Worm (Caenorhabditis elegans) whole organism, L4/young adult: ENCODE data around the gene C14A4.7.

ENCODE experiments used
- W03F9.2 ChIP-seq: fragments of 150-350 bp; optimal IDR thresholded peaks from 2 replicates; lab custom pipeline; 2014; ENCODE audit warnings: missing biosample characterization, missing genetic modification characterization
- dao-5 ChIP-seq: sonication (generic microtip); optimal IDR thresholded peaks from 2 replicates; lab custom pipeline; 2016; ENCODE audit warnings: missing genotype, missing genetic modification characterization, moderate library complexity, missing compliant biosample characterization
- him-1 ChIP-seq: sonication (generic microtip); optimal IDR thresholded peaks from 2 replicates; lab custom pipeline; 2016; ENCODE audit warnings: missing genotype, missing genetic modification reagents, missing genetic modification characterization, missing compliant biosample characterization

ce11 chrII:10596462-10596861 is at the start of gene C14A4.7:
- TF ChIP-seq him-1 (tag; lab: Kevin White, UChicago) (no peak), dao-5 (no peak), W03F9.2 (tag; lab: Kevin White, UChicago) (no peak)
